Comparison of ENCODE assay signal across 4 fruit fly cellular contexts in the genomic region with DNA sequence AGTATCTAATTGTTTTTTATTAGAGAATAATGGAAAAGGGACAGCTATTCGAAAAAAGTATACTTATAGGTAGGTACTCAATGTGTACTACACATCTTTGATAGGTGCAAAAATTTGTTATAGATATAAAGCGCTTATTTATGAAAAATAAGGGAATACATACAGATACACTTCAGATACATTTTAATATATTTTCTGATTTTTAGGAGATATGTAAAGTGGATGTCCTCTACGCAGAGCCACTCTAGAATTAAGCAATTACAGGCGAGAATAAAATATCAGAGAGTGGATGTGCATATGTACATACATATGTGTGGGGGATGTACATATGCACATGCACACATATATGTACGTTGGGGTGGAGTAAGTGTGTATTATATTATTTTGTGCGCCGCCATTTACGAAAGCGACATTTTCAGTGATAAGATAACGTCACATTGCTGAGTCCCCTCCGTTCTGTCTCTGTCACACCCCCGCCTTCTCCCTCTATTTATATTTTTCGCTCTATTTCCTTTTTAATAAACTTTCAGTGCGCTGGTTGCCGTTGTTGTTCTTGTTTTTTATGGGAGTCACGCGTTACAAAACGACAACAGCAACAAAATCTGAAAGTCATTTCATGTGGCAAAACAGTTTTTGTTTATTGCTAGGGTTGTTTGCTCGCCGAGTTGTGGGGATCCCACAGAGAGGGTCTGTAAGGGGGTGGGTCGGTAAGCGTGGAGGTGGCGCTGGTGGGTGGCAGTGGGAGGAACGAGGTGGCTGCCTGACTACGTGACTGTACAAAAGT.
TF ChIP-seq lines count a peak whose summit lies in the region.

No protein-coding gene starts in this region.

TF ChIP-seq in whole organism, adult, 20 proteins besides CTCF, POLR2A, EP300 and RAD21 (continued from another document):
- TF ChIP-seq cic (GFP tag; optimal IDR thresholded peaks at IDR 0.05; lab: Kevin White, UChicago) = peak; percentile 96
- peak; percentile 68 for TF ChIP-seq pad (GFP tag; optimal IDR thresholded peaks at IDR 0.05; lab: Kevin White, UChicago)
- TF ChIP-seq Crg-1 (GFP tag; optimal IDR thresholded peaks at IDR 0.05; lab: Kevin White, UChicago) = peak; percentile 42
- TF ChIP-seq cnc (optimal IDR thresholded peaks at IDR 0.05; lab: Kevin White, UChicago) = peak; percentile 66 to 69

TF ChIP-seq in whole organism, embryonic, 481 proteins besides CTCF, POLR2A, EP300 and RAD21 (continued from another document and continues in another):
- TF ChIP-seq Blimp-1 (GFP tag; optimal IDR thresholded peaks at IDR 0.05; lab: Kevin White, UChicago) (no peak), corto (GFP tag; optimal IDR thresholded peaks at IDR 0.05; lab: Kevin White, UChicago) (no peak), CG6272 (GFP tag; IDR thresholded peaks at IDR 0.05; lab: Robert Waterston, UW) (no peak), CG16813 (GFP tag; IDR thresholded peaks at IDR 0.05; lab: Robert Waterston, UW; ENCODE audit: partially characterized antibody) (no peak), CG6175 (GFP tag; IDR thresholded peaks at IDR 0.05; lab: Robert Waterston, UW) (peak; percentile 74; the same call in 2 of the 3 replicates), gem (tag; optimal IDR thresholded peaks at IDR 0.05; lab: Kevin White, UChicago) (peak; percentile 2), mam (GFP tag; optimal IDR thresholded peaks at IDR 0.05; lab: Kevin White, UChicago) (no peak), Meics (GFP tag; optimal IDR thresholded peaks at IDR 0.05; lab: Kevin White, UChicago) (no peak), tin (GFP tag; optimal IDR thresholded peaks at IDR 0.05; lab: Kevin White, UChicago) (no peak), CG12071 (GFP tag; optimal IDR thresholded peaks at IDR 0.05; lab: Kevin White, UChicago) (peak; percentile 59), CG4424 (GFP tag; optimal IDR thresholded peaks at IDR 0.05; lab: Kevin White, UChicago) (no peak), CG17568 (GFP tag; optimal IDR thresholded peaks at IDR 0.05; lab: Kevin White, UChicago) (peak; percentile 51), CG16815 (GFP tag; optimal IDR thresholded peaks at IDR 0.05; lab: Kevin White, UChicago) (no peak), CG4328 (GFP tag; optimal IDR thresholded peaks at IDR 0.05; lab: Kevin White, UChicago) (peak; percentile 54), Ets65A (GFP tag; lab: Kevin White, UChicago) (peak; percentile 7), CG8944 (GFP tag; optimal IDR thresholded peaks at IDR 0.05; lab: Kevin White, UChicago) (no peak), sd (tag; optimal IDR thresholded peaks at IDR 0.05; lab: Kevin White, UChicago) (peak; percentile 88), CG34422 (GFP tag; IDR thresholded peaks at IDR 0.05; lab: Robert Waterston, UW) (peak; percentile 15; the same call in 1 of the 3 replicates), CG31388 (GFP tag; optimal IDR thresholded peaks at IDR 0.05; lab: Kevin White, UChicago) (no peak), ap (GFP tag; IDR thresholded peaks at IDR 0.05; lab: Robert Waterston, UW) (no peak), CG13775 (GFP tag; optimal IDR thresholded peaks at IDR 0.05; lab: Kevin White, UChicago) (no peak), gro (GFP tag; optimal IDR thresholded peaks at IDR 0.05; lab: Kevin White, UChicago) (peak; percentile 55), pita (GFP tag; optimal IDR thresholded peaks at IDR 0.05; lab: Kevin White, UChicago) (no peak), CG2678 (tag; optimal IDR thresholded peaks at IDR 0.05; lab: Kevin White, UChicago) (peak; percentile 62), lov (optimal IDR thresholded peaks at IDR 0.05; lab: Kevin White, UChicago) (no peak), lov (GFP tag; IDR thresholded peaks at IDR 0.05; lab: Robert Waterston, UW) (no peak), fru (optimal IDR thresholded peaks at IDR 0.05; lab: Kevin White, UChicago) (no peak), trem (tag; optimal IDR thresholded peaks at IDR 0.05; lab: Kevin White, UChicago) (no peak), insv (GFP tag; optimal IDR thresholded peaks at IDR 0.05; lab: Kevin White, UChicago) (peak in 1 of 2 experiments; percentile 6), vvl (GFP tag; IDR thresholded peaks at IDR 0.05; lab: Robert Waterston, UW) (no peak; the same call in 1 of the 2 replicates), Mad (GFP tag; optimal IDR thresholded peaks at IDR 0.05; lab: Kevin White, UChicago) (no peak), ERR (GFP tag; optimal IDR thresholded peaks at IDR 0.05; lab: Kevin White, UChicago) (no peak), pho (GFP tag; optimal IDR thresholded peaks at IDR 0.05; lab: Kevin White, UChicago) (no peak), peb (GFP tag; IDR thresholded peaks at IDR 0.05; lab: Robert Waterston, UW) (no peak), wdn (GFP tag; IDR thresholded peaks at IDR 0.05; lab: Robert Waterston, UW) (peak; percentile 60; the same call in 1 of the 2 replicates), pzg (GFP tag; optimal IDR thresholded peaks at IDR 0.05; lab: Kevin White, UChicago) (no peak), chinmo (GFP tag; IDR thresholded peaks at IDR 0.05; lab: Robert Waterston, UW; ENCODE audit: partially characterized antibody) (peak; percentile 75; the same call in 2 of the 4 replicates), tup (GFP tag; optimal IDR thresholded peaks at IDR 0.05; lab: Kevin White, UChicago) (no peak), Lhr (GFP tag; optimal IDR thresholded peaks at IDR 0.05; lab: Kevin White, UChicago) (no peak), CG31441 (GFP tag; IDR thresholded peaks at IDR 0.05; lab: Robert Waterston, UW) (no peak)

TF ChIP-seq in whole organism, prepupa, 60 proteins besides CTCF, POLR2A, EP300 and RAD21 (continued from another document):
- peak; percentile 90 for TF ChIP-seq fkh (GFP tag; optimal IDR thresholded peaks at IDR 0.05; lab: Kevin White, UChicago)

TF ChIP-seq in whole organism, wandering third instar larva, 38 proteins besides CTCF, POLR2A, EP300 and RAD21 (continued from another document):
- TF ChIP-seq CG9705 (GFP tag; optimal IDR thresholded peaks at IDR 0.05; lab: Kevin White, UChicago) = no peak
TF ChIP-seq in whole organism, wandering third instar larva: peak in this region for 8.
